Worm (Caenorhabditis elegans) whole organism, early embryonic: ENCODE data around the gene F16F9.3.

Source experiments
- B0310.2 ChIP-seq: sonication (generic microtip); optimal IDR thresholded peaks from 2 replicates; lab custom pipeline; 2016; ENCODE audit warnings: mild to moderate bottlenecking, missing genetic modification characterization, missing compliant biosample characterization
- F13C5.2 ChIP-seq: sonication (generic microtip); optimal IDR thresholded peaks from 2 replicates; lab custom pipeline; 2017; ENCODE audit warnings: mild to moderate bottlenecking, missing genetic modification characterization, inconsistent platforms, missing compliant biosample characterization
- aly-1 ChIP-seq: sonication (generic microtip); optimal IDR thresholded peaks from 2 replicates; lab custom pipeline; 2016; ENCODE audit warnings: missing genetic modification characterization, missing compliant biosample characterization
- ama-1 ChIP-seq: fragments of 150-350 bp; optimal IDR thresholded peaks from 2 replicates; lab custom pipeline; 2014
- ceh-13 ChIP-seq: fragments of 200-800 bp; sonication (Bioruptor generic); optimal IDR thresholded peaks from 2 replicates; lab custom pipeline; 2018; ENCODE audit warnings: mild to moderate bottlenecking, missing genetic modification characterization, missing compliant biosample characterization
- ceh-36 ChIP-seq: sonication (generic microtip); optimal IDR thresholded peaks from 2 replicates; lab custom pipeline; 2016; ENCODE audit warnings: missing genetic modification characterization, inconsistent platforms, missing compliant biosample characterization
- ets-7 ChIP-seq: sonication (generic microtip); optimal IDR thresholded peaks from 2 replicates; lab custom pipeline; 2016; ENCODE audit warnings: missing genotype, missing genetic modification characterization, missing compliant biosample characterization
- flt-1 ChIP-seq: fragments of 200-800 bp; sonication (Bioruptor generic); IDR thresholded peaks from 2 replicates; pipeline ENCODE4 v1.3.6; 2022; ENCODE audit warnings: missing genetic modification characterization, missing compliant biosample characterization
- hmbx-1 ChIP-seq: sonication (generic microtip); optimal IDR thresholded peaks from 2 replicates; lab custom pipeline; 2016; ENCODE audit warnings: mild to moderate bottlenecking, missing genetic modification characterization, missing compliant biosample characterization
- hmg-4 ChIP-seq: fragments of 200-800 bp; sonication (Bioruptor generic); optimal IDR thresholded peaks from 2 replicates; lab custom pipeline; 2018; ENCODE audit warnings: mild to moderate bottlenecking, missing genetic modification characterization, missing compliant biosample characterization
- hnd-1 ChIP-seq: sonication (generic microtip); optimal IDR thresholded peaks from 2 replicates; lab custom pipeline; 2016; ENCODE audit warnings: missing genetic modification characterization, missing compliant biosample characterization
- pes-1 ChIP-seq: fragments of 200-800 bp; sonication (Bioruptor generic); IDR thresholded peaks from 2 replicates; pipeline ENCODE4 v1.3.6; 2022; ENCODE audit warnings: missing genetic modification reagents, missing genetic modification characterization, missing compliant biosample characterization
- scrt-1 ChIP-seq: fragments of 200-800 bp; sonication (Bioruptor generic); IDR thresholded peaks from 2 replicates; pipeline ENCODE4 v1.3.6; 2022; ENCODE audit warnings: missing genetic modification characterization, missing compliant biosample characterization
- sea-1 ChIP-seq: fragments of 200-800 bp; sonication (Bioruptor generic); conservative IDR thresholded peaks from 2 replicates; pipeline ENCODE4 v1.3.6; 2022; ENCODE audit warnings: missing genetic modification characterization, missing compliant biosample characterization
- tbx-11 ChIP-seq: fragments of 200-800 bp; sonication (Bioruptor generic); IDR thresholded peaks from 2 replicates; pipeline ENCODE4 v1.3.6; 2022; ENCODE audit warnings: missing genetic modification characterization, missing compliant biosample characterization
- tbx-37 ChIP-seq: fragments of 200-800 bp; sonication (Bioruptor generic); conservative IDR thresholded peaks from 2 replicates; pipeline ENCODE4 v1.3.6; 2022; ENCODE audit warnings: missing genetic modification reagents, missing genetic modification characterization, missing compliant biosample characterization
- tra-4 ChIP-seq: sonication (generic microtip); optimal IDR thresholded peaks from 2 replicates; lab custom pipeline; 2017; ENCODE audit warnings: missing genetic modification characterization, missing compliant biosample characterization

The F16F9.3 gene

ce11 chrX:8459789-8460188, 2.4 kb downstream of the F16F9.3 start:
- TF ChIP-seq tbx-11 (GFP tag; lab: Robert Waterston, UW) (no peak), F13C5.2 (no peak), hmg-4 (GFP tag; lab: Kevin White, UChicago) (no peak), hmbx-1 (tag; lab: Kevin White, UChicago) (no peak), aly-1 (tag; lab: Kevin White, UChicago) (no peak), ceh-36 (tag; lab: Kevin White, UChicago) (no peak), B0310.2 (tag; lab: Kevin White, UChicago) (no peak), tra-4 (no peak), ama-1 (lab: Kevin White, UChicago) (no peak), scrt-1 (GFP tag; lab: Robert Waterston, UW) (no peak), sea-1 (GFP tag; lab: Robert Waterston, UW) (no peak), tbx-37 (GFP tag; lab: Robert Waterston, UW) (no peak), ets-7 (tag; lab: Kevin White, UChicago) (no peak), hnd-1 (tag; lab: Kevin White, UChicago) (no peak), flt-1 (GFP tag; lab: Robert Waterston, UW) (no peak)

DNA sequence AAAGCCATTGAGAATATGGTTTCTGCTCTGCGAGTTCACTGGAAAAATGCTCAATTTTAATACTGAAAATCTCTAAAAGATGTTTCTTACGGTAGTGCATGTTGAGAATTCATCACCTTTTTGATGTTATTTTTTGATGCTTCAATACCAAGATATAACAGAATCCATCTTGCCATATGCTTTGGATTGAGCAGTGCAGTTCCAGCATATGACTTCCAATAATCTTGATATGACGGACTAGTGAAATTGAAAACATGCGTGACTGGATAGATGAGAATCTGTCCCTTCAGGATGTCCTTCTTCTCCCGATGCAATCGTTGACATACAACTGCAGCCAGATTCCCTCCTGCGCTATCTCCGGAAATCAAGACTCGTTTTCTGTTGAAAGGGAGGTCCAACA, 3.5 kb downstream of the F16F9.3 start:
- TF ChIP-seq scrt-1 (GFP tag; lab: Robert Waterston, UW) (no peak), sea-1 (GFP tag; lab: Robert Waterston, UW) (no peak), ceh-13 (GFP tag; lab: Kevin White, UChicago) (no peak), ama-1 (lab: Kevin White, UChicago) (no peak), pes-1 (GFP tag; lab: Robert Waterston, UW) (no peak), flt-1 (GFP tag; lab: Robert Waterston, UW) (no peak), tbx-11 (GFP tag; lab: Robert Waterston, UW) (no peak), ets-7 (tag; lab: Kevin White, UChicago) (no peak), hmbx-1 (tag; lab: Kevin White, UChicago) (no peak), tra-4 (no peak), tbx-37 (GFP tag; lab: Robert Waterston, UW) (no peak), B0310.2 (tag; lab: Kevin White, UChicago) (no peak), hnd-1 (tag; lab: Kevin White, UChicago) (no peak), F13C5.2 (no peak), aly-1 (tag; lab: Kevin White, UChicago) (no peak), hmg-4 (GFP tag; lab: Kevin White, UChicago) (no peak), ceh-36 (tag; lab: Kevin White, UChicago) (no peak)

DNA sequence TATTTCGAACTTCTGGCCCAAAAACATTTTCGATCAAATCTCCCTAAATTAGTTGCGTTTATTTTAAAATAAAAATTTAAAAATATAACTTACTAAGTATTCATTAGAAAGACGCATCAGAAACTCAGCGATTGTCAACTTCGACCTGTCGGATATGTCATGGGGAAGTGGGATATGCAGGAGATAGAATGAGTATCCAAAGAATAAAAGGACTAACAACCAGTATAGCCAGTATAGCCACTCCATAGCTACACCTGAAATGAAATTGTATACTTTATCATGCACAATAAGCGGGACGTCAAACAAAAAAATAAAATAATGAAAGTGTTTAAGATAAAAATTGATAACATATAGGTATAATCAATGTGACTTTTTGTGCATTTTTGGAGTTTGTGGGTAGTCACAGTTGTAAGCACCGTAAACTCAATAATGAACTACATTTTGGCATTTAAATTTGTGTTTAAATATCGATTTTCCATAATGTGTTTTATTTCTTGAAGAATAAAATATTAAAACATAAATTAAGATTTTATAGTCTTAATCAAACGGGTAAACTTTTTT, 5.8 kb downstream of the F16F9.3 start, which contains the start of gene F16F9.4:
Gene F16F9.4, minus strand, starts transcription at position 276 of the 561 bp plus-strand sequence.
- TF ChIP-seq F13C5.2, result no peak
- no peak for TF ChIP-seq B0310.2 (tag; lab: Kevin White, UChicago)
- no peak for TF ChIP-seq pes-1 (GFP tag; lab: Robert Waterston, UW)
- no peak for TF ChIP-seq hmbx-1 (tag; lab: Kevin White, UChicago)
- TF ChIP-seq hnd-1 (tag; lab: Kevin White, UChicago), result no peak
- TF ChIP-seq ama-1 (lab: Kevin White, UChicago), result no peak
- TF ChIP-seq flt-1 (GFP tag; lab: Robert Waterston, UW), result no peak
- TF ChIP-seq scrt-1 (GFP tag; lab: Robert Waterston, UW), result no peak
- TF ChIP-seq sea-1 (GFP tag; lab: Robert Waterston, UW), result no peak
- no peak for TF ChIP-seq aly-1 (tag; lab: Kevin White, UChicago)
- no peak for TF ChIP-seq ets-7 (tag; lab: Kevin White, UChicago)
- no peak for TF ChIP-seq tbx-37 (GFP tag; lab: Robert Waterston, UW)
- no peak for TF ChIP-seq ceh-13 (GFP tag; lab: Kevin White, UChicago)
- TF ChIP-seq tra-4, result no peak
- TF ChIP-seq tbx-11 (GFP tag; lab: Robert Waterston, UW), result no peak
- no peak for TF ChIP-seq hmg-4 (GFP tag; lab: Kevin White, UChicago)
- no peak for TF ChIP-seq ceh-36 (tag; lab: Kevin White, UChicago)

ce11 chrX:8463889-8464444, 6.6 kb downstream of the F16F9.3 start:
- no peak for TF ChIP-seq F13C5.2
- TF ChIP-seq sea-1 (GFP tag; lab: Robert Waterston, UW), result no peak
- no peak for TF ChIP-seq scrt-1 (GFP tag; lab: Robert Waterston, UW)

ce11 chrX:8470126-8470772, 12.8 kb downstream of the F16F9.3 start, which contains the start of gene mec-10:
mec-10 (minus strand) TSS chrX:8470314.
- TF ChIP-seq ets-7 (tag; lab: Kevin White, UChicago) (no peak), hmbx-1 (tag; lab: Kevin White, UChicago) (no peak), tra-4 (no peak), ceh-36 (tag; lab: Kevin White, UChicago) (no peak), scrt-1 (GFP tag; lab: Robert Waterston, UW) (no peak), tbx-37 (GFP tag; lab: Robert Waterston, UW) (no peak), hmg-4 (GFP tag; lab: Kevin White, UChicago) (no peak), B0310.2 (tag; lab: Kevin White, UChicago) (no peak), flt-1 (GFP tag; lab: Robert Waterston, UW) (no peak), aly-1 (tag; lab: Kevin White, UChicago) (no peak)

- TF ChIP-seq pes-1 (GFP tag; lab: Robert Waterston, UW), result no peak
- no peak for TF ChIP-seq aly-1 (tag; lab: Kevin White, UChicago)
- TF ChIP-seq tbx-11 (GFP tag; lab: Robert Waterston, UW), result no peak
- TF ChIP-seq tbx-37 (GFP tag; lab: Robert Waterston, UW), result no peak
- TF ChIP-seq B0310.2 (tag; lab: Kevin White, UChicago), result no peak
- no peak for TF ChIP-seq F13C5.2
- TF ChIP-seq ceh-13 (GFP tag; lab: Kevin White, UChicago), result no peak
- TF ChIP-seq flt-1 (GFP tag; lab: Robert Waterston, UW), result no peak
- no peak for TF ChIP-seq ceh-36 (tag; lab: Kevin White, UChicago)
These were observed 16.1 kb downstream of the F16F9.3 start for ce11 chrX:8473468-8473867.
